Worm (Caenorhabditis elegans) whole organism, L1 larva: ENCODE measurements around the gene ugt-7.

ENCODE experiments used
- snpc-4 ChIP-seq: fragments of 150-350 bp; optimal IDR thresholded peaks from 2 replicates; lab custom pipeline; 2014; ENCODE audit warnings: missing biosample characterization, missing genetic modification characterization
- sup-37 ChIP-seq: fragments of 200-800 bp; sonication (Bioruptor generic); optimal IDR thresholded peaks from 2 replicates; lab custom pipeline; 2018; ENCODE audit warnings: mild to moderate bottlenecking, missing genetic modification characterization, missing compliant biosample characterization
- ztf-11 ChIP-seq, 2 experiments: sonication (generic microtip); optimal IDR thresholded peaks; 2 replicates each; lab custom pipeline; 2016 to 2017; ENCODE audit warnings: missing genetic modification characterization in 2 of 2, missing biosample characterization in 1 of 2, missing compliant biosample characterization in 1 of 2

DNA sequence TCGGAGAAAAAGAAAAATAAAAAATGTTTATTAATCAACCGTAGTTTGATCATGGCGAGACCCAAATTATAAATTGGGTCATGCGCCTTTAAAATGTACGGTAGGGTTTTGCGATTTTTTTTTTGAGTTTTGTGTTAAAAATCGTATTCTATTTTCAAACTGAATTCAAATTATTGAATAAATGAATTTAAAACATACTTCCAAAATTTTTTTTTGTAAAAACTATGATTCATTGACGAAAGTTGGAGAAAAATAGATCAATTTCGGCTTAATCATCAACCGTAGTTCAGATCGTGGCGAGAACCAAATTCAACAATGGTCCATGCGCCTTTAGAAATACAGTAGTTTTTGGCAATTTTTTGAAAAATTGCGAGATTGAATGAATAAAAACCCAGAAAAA lies 36.8 kb downstream of the ugt-7 start:
- TF ChIP-seq sup-37 (GFP tag; lab: Kevin White, UChicago) (no peak), snpc-4 (tag; lab: Kevin White, UChicago) (no peak), ztf-11 (tag; optimal IDR thresholded peaks at IDR 0.05; lab: Kevin White, UChicago) (no peak)
